Fruit fly (Drosophila melanogaster): Measurements from ENCODE around the gene CG1910.

Gene CG1910

dm6 chr3R:31723206-31723933 is 24.1 kb upstream of the CG1910 start (continued):
- TF ChIP-seq Sox102F (GFP tag; optimal IDR thresholded peaks at IDR 0.05) (no peak), CG10631 (GFP tag; optimal IDR thresholded peaks at IDR 0.05) (peak; percentile 67), salr (GFP tag; optimal IDR thresholded peaks at IDR 0.05) (peak in 1 of 2 experiments; percentile 72), Blimp-1 (GFP tag; optimal IDR thresholded peaks at IDR 0.05) (no peak), CG3919 (GFP tag; optimal IDR thresholded peaks at IDR 0.05) (peak; percentile 51), CG8119 (GFP tag; IDR thresholded peaks at IDR 0.05) (peak; percentile 65; the same call in 1 of the 3 replicates), topi (GFP tag; optimal IDR thresholded peaks at IDR 0.05) (no peak), Gug (GFP tag; IDR thresholded peaks at IDR 0.05) (peak; percentile 43; the same call in 1 of the 2 replicates), CG3032 (tag; optimal IDR thresholded peaks at IDR 0.05) (peak; percentile 9), CG6808 (GFP tag; optimal IDR thresholded peaks at IDR 0.05) (peak; percentile 29), CG8319 (GFP tag; optimal IDR thresholded peaks at IDR 0.05) (no peak), Eip93F (GFP tag; optimal IDR thresholded peaks at IDR 0.05) (no peak), cyc (GFP tag; optimal IDR thresholded peaks at IDR 0.05) (no peak), Ets96B (tag; optimal IDR thresholded peaks at IDR 0.05) (no peak), Hr38 (GFP tag; optimal IDR thresholded peaks at IDR 0.05) (no peak), CG11294 (GFP tag; IDR thresholded peaks at IDR 0.05) (peak; percentile 40; the same call in 1 of the 2 replicates), Eip78C (GFP tag) (peak; percentile 85), pdm3 (GFP tag; optimal IDR thresholded peaks at IDR 0.05) (peak; percentile 48), CG11762 (GFP tag; optimal IDR thresholded peaks at IDR 0.05; ENCODE audit: insufficient read depth) (no peak), Eip75B (GFP tag; optimal IDR thresholded peaks at IDR 0.05) (peak; percentile 36), Sox14 (GFP tag; optimal IDR thresholded peaks at IDR 0.05) (peak; percentile 63), dac (GFP tag; optimal IDR thresholded peaks at IDR 0.05) (peak; percentile 33), acj6 (GFP tag; optimal IDR thresholded peaks at IDR 0.05) (peak; percentile 34), CG4318 (GFP tag; optimal IDR thresholded peaks at IDR 0.05) (peak; percentile 51), esn (GFP tag; optimal IDR thresholded peaks at IDR 0.05) (no peak), CG32006 (GFP tag; optimal IDR thresholded peaks at IDR 0.05) (peak; percentile 77)

DNA sequence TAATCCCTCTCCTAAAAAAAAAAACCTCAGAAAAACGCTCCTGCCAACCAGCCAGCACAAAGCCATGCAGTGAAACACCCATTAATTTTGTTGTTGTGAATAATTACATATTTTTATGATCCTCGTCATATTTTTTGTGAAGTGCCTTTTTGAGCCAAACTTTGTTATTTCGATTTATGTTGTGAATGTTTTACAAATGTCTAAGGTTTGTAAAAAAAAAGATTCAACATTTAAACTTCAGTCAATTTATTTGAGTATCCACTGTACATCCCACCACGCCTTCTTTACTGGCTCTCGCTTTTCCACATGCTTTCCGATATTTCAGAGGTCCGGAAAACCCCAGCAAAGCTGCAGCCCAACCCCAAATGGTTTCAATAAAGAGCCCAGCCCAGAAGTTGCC is 23.3 kb upstream of the CG1910 start:
- TF ChIP-seq Hr38 (GFP tag; optimal IDR thresholded peaks at IDR 0.05): no peak
- no peak for TF ChIP-seq CG11762 (GFP tag; optimal IDR thresholded peaks at IDR 0.05; ENCODE audit: insufficient read depth)
- no peak for TF ChIP-seq dsx (GFP tag; optimal IDR thresholded peaks at IDR 0.05; ENCODE audit: poor library complexity, severe bottlenecking)
- no peak for TF ChIP-seq Lpt (GFP tag; optimal IDR thresholded peaks at IDR 0.05)
- TF ChIP-seq CG11294 (GFP tag; IDR thresholded peaks at IDR 0.05): no peak; the same call in 1 of the 2 replicates
- TF ChIP-seq CG6276 (GFP tag; optimal IDR thresholded peaks at IDR 0.05): peak; percentile 27
- TF ChIP-seq eg (GFP tag; IDR thresholded peaks at IDR 0.05): no peak
- no peak for TF ChIP-seq svp (GFP tag)
- TF ChIP-seq Sox102F (GFP tag; optimal IDR thresholded peaks at IDR 0.05): no peak
- no peak for TF ChIP-seq Ets21C (GFP tag; optimal IDR thresholded peaks at IDR 0.05)
- TF ChIP-seq CG6163 (GFP tag; IDR thresholded peaks at IDR 0.05): peak; percentile 46; the same call in 2 of the 3 replicates
- no peak for TF ChIP-seq net (GFP tag; optimal IDR thresholded peaks at IDR 0.05)
- no peak for TF ChIP-seq Smox (GFP tag; optimal IDR thresholded peaks at IDR 0.05)
- TF ChIP-seq CG10631 (GFP tag; optimal IDR thresholded peaks at IDR 0.05): peak; percentile 32
- TF ChIP-seq fd85E (GFP tag; optimal IDR thresholded peaks at IDR 0.05): no peak
- no peak for TF ChIP-seq Sox15 (GFP tag; optimal IDR thresholded peaks at IDR 0.05)
- no peak for TF ChIP-seq ss (GFP tag; optimal IDR thresholded peaks at IDR 0.05)
- TF ChIP-seq Ets96B (tag; optimal IDR thresholded peaks at IDR 0.05): no peak
- no peak for TF ChIP-seq CG31627 (GFP tag; optimal IDR thresholded peaks at IDR 0.05)
- no peak for TF ChIP-seq vri (GFP tag; optimal IDR thresholded peaks at IDR 0.05)
- TF ChIP-seq CG6854 (GFP tag; optimal IDR thresholded peaks at IDR 0.05): no peak
- TF ChIP-seq CG9139 (GFP tag; optimal IDR thresholded peaks at IDR 0.05): no peak
- no peak for TF ChIP-seq CG16779 (tag; optimal IDR thresholded peaks at IDR 0.05)
- peak; percentile 83 for TF ChIP-seq Eip78C (GFP tag)
- TF ChIP-seq Gug (GFP tag; IDR thresholded peaks at IDR 0.05): no peak
- TF ChIP-seq CG32006 (GFP tag; optimal IDR thresholded peaks at IDR 0.05): peak; percentile 52
- no peak for TF ChIP-seq Met (GFP tag; optimal IDR thresholded peaks at IDR 0.05)
- no peak for TF ChIP-seq CG6808 (GFP tag; optimal IDR thresholded peaks at IDR 0.05)
- no peak for TF ChIP-seq achi (GFP tag; optimal IDR thresholded peaks at IDR 0.05)
- no peak for TF ChIP-seq CG6792 (GFP tag; optimal IDR thresholded peaks at IDR 0.05)
- no peak for TF ChIP-seq Eip75B (GFP tag; optimal IDR thresholded peaks at IDR 0.05)
- TF ChIP-seq CG15336 (GFP tag; IDR thresholded peaks at IDR 0.05): peak; percentile 30; the same call in 1 of the 2 replicates
- TF ChIP-seq Blimp-1 (GFP tag; optimal IDR thresholded peaks at IDR 0.05): no peak
- no peak for TF ChIP-seq CG8319 (GFP tag; optimal IDR thresholded peaks at IDR 0.05)
- peak; percentile 34 for TF ChIP-seq Sox14 (GFP tag; optimal IDR thresholded peaks at IDR 0.05)
- no peak for TF ChIP-seq CG11902 (GFP tag; optimal IDR thresholded peaks at IDR 0.05)

Measured in whole organism, prepupa.